Fruit fly (Drosophila melanogaster): ENCODE measurements around the gene CG34353.

CG34353 gene

DNA sequence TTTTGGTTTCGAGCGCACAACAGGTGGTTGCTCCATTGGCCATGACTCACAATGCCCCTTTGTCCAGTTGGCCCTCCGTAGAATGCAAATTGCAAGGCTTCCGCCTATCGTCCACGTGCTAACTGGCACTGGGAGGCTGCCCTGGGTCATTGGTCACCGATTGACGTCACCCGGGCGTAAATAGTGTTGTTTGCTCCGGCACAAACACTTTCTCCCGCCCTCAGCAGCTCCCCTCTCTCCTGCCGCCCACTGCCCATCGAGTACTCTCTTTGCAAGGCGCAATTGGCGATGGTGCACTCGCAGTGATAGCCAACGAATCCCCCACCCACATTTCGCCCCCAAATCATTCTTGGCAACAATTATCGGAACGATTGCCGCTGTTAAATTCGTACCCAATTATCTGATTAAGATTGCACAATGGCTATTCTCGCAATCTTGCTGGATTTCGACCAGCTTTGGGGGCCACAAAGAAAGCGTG lies 21.1 kb upstream of the CG34353 start:
- TF ChIP-seq usp (GFP tag; optimal IDR thresholded peaks at IDR 0.05) = no peak
- no peak for TF ChIP-seq EcR (GFP tag; optimal IDR thresholded peaks at IDR 0.05)
- TF ChIP-seq psq (optimal IDR thresholded peaks at IDR 0.05) = no peak
- no peak for TF ChIP-seq pan (optimal IDR thresholded peaks at IDR 0.05)
- no peak for TF ChIP-seq CG8478 (optimal IDR thresholded peaks at IDR 0.05)
- TF ChIP-seq Dll (optimal IDR thresholded peaks at IDR 0.05) = no peak

- TF ChIP-seq usp (GFP tag; optimal IDR thresholded peaks at IDR 0.05) = no peak
- no peak for TF ChIP-seq EcR (GFP tag; optimal IDR thresholded peaks at IDR 0.05)
- TF ChIP-seq Dll (optimal IDR thresholded peaks at IDR 0.05) = no peak
- TF ChIP-seq psq (optimal IDR thresholded peaks at IDR 0.05) = no peak
- TF ChIP-seq pan (optimal IDR thresholded peaks at IDR 0.05) = no peak
- no peak for TF ChIP-seq CG8478 (optimal IDR thresholded peaks at IDR 0.05)
Measured at dm6 chr3R:27925971-27926533, 20.4 kb upstream of the CG34353 start.

DNA sequence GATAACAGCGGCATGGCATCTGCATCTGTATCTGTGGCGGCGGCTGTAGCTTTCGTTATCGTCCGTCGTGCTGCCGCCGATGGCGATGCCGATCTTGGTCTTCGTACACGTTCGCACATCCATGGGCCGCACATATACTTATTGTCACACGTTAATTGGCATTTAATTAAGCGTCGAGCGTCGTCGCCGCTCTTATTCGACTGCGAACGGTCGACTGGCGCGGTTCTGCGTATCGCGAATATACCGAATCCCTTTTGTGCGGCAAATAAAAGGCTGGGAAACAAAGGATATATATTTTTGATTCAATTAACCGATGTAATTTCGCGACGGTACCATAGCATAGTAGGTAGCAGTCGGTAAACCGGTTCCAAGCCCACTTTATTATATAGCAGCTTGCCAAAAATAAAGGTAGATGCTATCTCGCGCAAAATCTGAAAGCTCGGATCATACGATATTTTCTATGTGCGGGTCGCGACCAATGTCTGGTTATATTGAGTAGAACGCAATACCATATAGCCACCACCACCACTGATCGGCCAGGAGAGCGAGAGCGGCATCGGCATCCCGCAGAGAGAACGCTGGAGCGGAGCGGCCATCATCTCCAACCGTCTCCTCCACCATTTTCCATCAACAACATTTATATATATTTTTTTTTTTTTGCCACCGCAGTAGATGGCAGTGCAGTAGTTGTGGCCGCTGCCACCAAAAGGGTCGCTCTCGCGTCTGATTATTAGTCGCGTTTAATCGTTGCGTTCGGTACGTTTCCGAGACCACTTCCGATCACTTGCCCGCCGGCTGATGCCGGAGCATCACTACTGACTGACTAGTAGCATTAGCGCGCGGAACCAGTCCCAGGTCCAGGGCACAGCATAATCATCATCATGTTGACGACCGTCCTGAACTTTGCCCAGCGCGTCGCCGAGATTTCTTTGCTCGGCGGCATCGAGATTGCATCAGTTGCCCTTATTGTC lies 19.6 kb upstream of the CG34353 start, which contains the start of gene mino:
Gene mino (plus strand): TSS at position 192 of the 971 bp plus-strand sequence.
- no peak for TF ChIP-seq usp (GFP tag; optimal IDR thresholded peaks at IDR 0.05)
- TF ChIP-seq Dll (optimal IDR thresholded peaks at IDR 0.05) = peak; percentile 28

- TF ChIP-seq usp (GFP tag; optimal IDR thresholded peaks at IDR 0.05) (no peak), pan (optimal IDR thresholded peaks at IDR 0.05) (no peak), EcR (GFP tag; optimal IDR thresholded peaks at IDR 0.05) (no peak), CG8478 (optimal IDR thresholded peaks at IDR 0.05) (no peak), Dll (optimal IDR thresholded peaks at IDR 0.05) (no peak), psq (optimal IDR thresholded peaks at IDR 0.05) (no peak)
Measured at dm6 chr3R:27922673-27923175, 17.1 kb upstream of the CG34353 start, which contains the start of gene RpL4. Gene RpL4, plus strand, starts transcription at chr3R:27922821.

DNA sequence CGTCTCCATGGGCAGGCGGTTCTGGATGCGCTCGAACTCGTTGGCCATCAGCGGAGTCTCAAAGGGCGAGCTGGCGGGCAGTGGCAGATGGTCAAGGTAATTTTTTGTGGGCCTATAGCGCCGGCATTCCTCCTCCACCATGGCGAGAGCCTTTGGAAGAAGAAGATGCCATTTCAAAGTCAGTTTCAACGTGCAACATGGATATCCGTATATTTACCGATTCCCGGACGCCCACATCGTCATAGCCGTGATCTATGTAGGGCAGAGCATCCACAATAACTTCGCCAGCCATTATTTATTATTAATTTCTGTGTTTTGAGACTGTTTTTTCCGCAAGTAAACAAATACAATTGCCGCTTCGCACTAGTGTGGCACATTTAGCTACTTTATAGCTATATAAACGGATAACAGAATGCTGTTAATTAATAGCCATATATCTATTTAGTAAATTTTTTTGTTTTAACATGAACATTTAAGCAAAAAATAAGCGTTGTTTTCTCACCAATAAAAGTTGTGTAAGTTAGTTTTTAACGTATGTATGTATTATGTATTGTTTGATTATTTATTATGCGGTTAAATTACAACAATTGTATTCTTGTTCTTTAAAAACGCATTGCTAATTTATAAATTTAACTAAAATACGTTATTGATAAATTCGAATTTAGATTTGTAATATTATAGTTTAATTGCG lies 16.5 kb upstream of the CG34353 start, which contains the start of gene BCAS2:
Gene BCAS2 (minus strand): TSS at position 375 of the 691 bp plus-strand sequence.
- TF ChIP-seq usp (GFP tag; optimal IDR thresholded peaks at IDR 0.05) = no peak
- no peak for TF ChIP-seq CG8478 (optimal IDR thresholded peaks at IDR 0.05)
- TF ChIP-seq Dll (optimal IDR thresholded peaks at IDR 0.05) = no peak
- TF ChIP-seq psq (optimal IDR thresholded peaks at IDR 0.05) = no peak
- TF ChIP-seq pan (optimal IDR thresholded peaks at IDR 0.05) = no peak
- TF ChIP-seq EcR (GFP tag; optimal IDR thresholded peaks at IDR 0.05) = no peak

DNA sequence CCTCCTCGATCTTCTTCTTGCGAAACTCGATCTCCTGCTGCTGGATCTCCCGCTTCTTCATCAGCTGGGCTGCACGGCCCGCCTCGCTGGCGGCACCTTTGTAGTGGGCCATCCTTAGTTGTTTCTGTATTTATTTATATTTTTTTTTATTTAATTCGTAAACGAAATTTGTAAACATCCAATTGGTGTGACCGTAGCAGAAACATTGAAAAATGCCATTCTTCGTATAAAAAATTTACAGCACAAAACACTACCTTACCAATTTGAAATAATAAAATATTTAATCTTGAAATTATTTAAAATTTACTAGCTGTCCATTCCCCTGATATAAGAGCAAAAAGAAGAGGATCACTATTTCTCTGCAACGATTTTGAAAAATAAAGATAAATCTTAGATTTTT lies 15.2 kb upstream of the CG34353 start, which contains the start of gene CG12259:
Gene CG12259 (minus strand): TSS at position 207 of the 400 bp plus-strand sequence.
- no peak for TF ChIP-seq CG8478 (optimal IDR thresholded peaks at IDR 0.05)
- no peak for TF ChIP-seq psq (optimal IDR thresholded peaks at IDR 0.05)
- no peak for TF ChIP-seq pan (optimal IDR thresholded peaks at IDR 0.05)
- no peak for TF ChIP-seq EcR (GFP tag; optimal IDR thresholded peaks at IDR 0.05)
- no peak for TF ChIP-seq usp (GFP tag; optimal IDR thresholded peaks at IDR 0.05)
- no peak for TF ChIP-seq Dll (optimal IDR thresholded peaks at IDR 0.05)

- TF ChIP-seq usp (GFP tag; optimal IDR thresholded peaks at IDR 0.05) (no peak), psq (optimal IDR thresholded peaks at IDR 0.05) (no peak), Dll (optimal IDR thresholded peaks at IDR 0.05) (no peak), CG8478 (optimal IDR thresholded peaks at IDR 0.05) (no peak), EcR (GFP tag; optimal IDR thresholded peaks at IDR 0.05) (no peak), pan (optimal IDR thresholded peaks at IDR 0.05) (no peak)
Measured at dm6 chr3R:27919385-27919789, 13.7 kb upstream of the CG34353 start, which contains the start of gene Boh1. Gene Boh1, minus strand, starts transcription at chr3R:27919460.

dm6 chr3R:27916355-27917019 lies 10.8 kb upstream of the CG34353 start, which contains the start of the genes CG5003 and mRpS22:
Gene CG5003, minus strand, starts transcription at chr3R:27916516.
Gene mRpS22, plus strand, starts transcription at chr3R:27916908.
- TF ChIP-seq CG8478 (optimal IDR thresholded peaks at IDR 0.05) = no peak
- TF ChIP-seq Dll (optimal IDR thresholded peaks at IDR 0.05) = no peak
- no peak for TF ChIP-seq usp (GFP tag; optimal IDR thresholded peaks at IDR 0.05)
- no peak for TF ChIP-seq pan (optimal IDR thresholded peaks at IDR 0.05)
- TF ChIP-seq psq (optimal IDR thresholded peaks at IDR 0.05) = no peak
- no peak for TF ChIP-seq EcR (GFP tag; optimal IDR thresholded peaks at IDR 0.05)

DNA sequence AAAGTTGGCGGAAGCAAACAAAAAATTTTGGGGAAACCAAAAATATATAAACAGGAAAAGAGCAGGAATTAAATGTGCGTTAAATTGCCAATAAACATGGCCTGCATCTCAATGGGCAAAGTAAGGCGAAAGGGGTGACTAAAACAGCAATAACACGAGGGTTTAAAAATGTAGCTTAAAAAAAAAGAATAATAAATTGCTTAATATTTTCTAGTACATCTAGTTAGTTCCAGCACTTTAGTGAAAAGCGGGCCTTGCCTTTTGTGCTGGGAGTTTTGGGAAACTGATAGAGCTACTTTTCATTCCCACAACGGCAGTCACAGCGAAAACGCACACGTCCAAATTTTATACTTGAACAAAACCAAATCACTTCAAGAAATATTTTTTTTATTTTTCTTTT lies 6.5 kb upstream of the CG34353 start, which contains the start of gene mil:
Gene mil (plus strand): TSS at position 301 of the 400 bp plus-strand sequence.
- no peak for TF ChIP-seq EcR (GFP tag; optimal IDR thresholded peaks at IDR 0.05)
- TF ChIP-seq CG8478 (optimal IDR thresholded peaks at IDR 0.05) = no peak
- TF ChIP-seq usp (GFP tag; optimal IDR thresholded peaks at IDR 0.05) = no peak
- TF ChIP-seq pan (optimal IDR thresholded peaks at IDR 0.05) = no peak
- no peak for TF ChIP-seq Dll (optimal IDR thresholded peaks at IDR 0.05)
- TF ChIP-seq psq (optimal IDR thresholded peaks at IDR 0.05) = no peak

dm6 chr3R:27888110-27888509 lies 17.5 kb downstream of the CG34353 start:
- TF ChIP-seq EcR (GFP tag; optimal IDR thresholded peaks at IDR 0.05) = no peak
- TF ChIP-seq usp (GFP tag; optimal IDR thresholded peaks at IDR 0.05) = no peak
- TF ChIP-seq psq (optimal IDR thresholded peaks at IDR 0.05) = no peak
- no peak for TF ChIP-seq pan (optimal IDR thresholded peaks at IDR 0.05)
- no peak for TF ChIP-seq CG8478 (optimal IDR thresholded peaks at IDR 0.05)
- no peak for TF ChIP-seq Dll (optimal IDR thresholded peaks at IDR 0.05)

Data from whole organism.